Worm (Caenorhabditis elegans) whole organism, early embryonic: ENCODE results near the gene mnat-1.

Experiments
- B0310.2 ChIP-seq: sonication (generic microtip); optimal IDR thresholded peaks from 2 replicates; lab custom pipeline; 2016; ENCODE audit warnings: mild to moderate bottlenecking, missing genetic modification characterization, missing compliant biosample characterization
- F13C5.2 ChIP-seq: sonication (generic microtip); optimal IDR thresholded peaks from 2 replicates; lab custom pipeline; 2017; ENCODE audit warnings: mild to moderate bottlenecking, missing genetic modification characterization, inconsistent platforms, missing compliant biosample characterization
- aly-1 ChIP-seq: sonication (generic microtip); optimal IDR thresholded peaks from 2 replicates; lab custom pipeline; 2016; ENCODE audit warnings: missing genetic modification characterization, missing compliant biosample characterization
- ama-1 ChIP-seq: fragments of 150-350 bp; optimal IDR thresholded peaks from 2 replicates; lab custom pipeline; 2014
- ceh-13 ChIP-seq: fragments of 200-800 bp; sonication (Bioruptor generic); optimal IDR thresholded peaks from 2 replicates; lab custom pipeline; 2018; ENCODE audit warnings: mild to moderate bottlenecking, missing genetic modification characterization, missing compliant biosample characterization
- ceh-36 ChIP-seq: sonication (generic microtip); optimal IDR thresholded peaks from 2 replicates; lab custom pipeline; 2016; ENCODE audit warnings: missing genetic modification characterization, inconsistent platforms, missing compliant biosample characterization
- ets-7 ChIP-seq: sonication (generic microtip); optimal IDR thresholded peaks from 2 replicates; lab custom pipeline; 2016; ENCODE audit warnings: missing genotype, missing genetic modification characterization, missing compliant biosample characterization
- flt-1 ChIP-seq: fragments of 200-800 bp; sonication (Bioruptor generic); IDR thresholded peaks from 2 replicates; pipeline ENCODE4 v1.3.6; 2022; ENCODE audit warnings: missing genetic modification characterization, missing compliant biosample characterization
- hmbx-1 ChIP-seq: sonication (generic microtip); optimal IDR thresholded peaks from 2 replicates; lab custom pipeline; 2016; ENCODE audit warnings: mild to moderate bottlenecking, missing genetic modification characterization, missing compliant biosample characterization
- hmg-4 ChIP-seq: fragments of 200-800 bp; sonication (Bioruptor generic); optimal IDR thresholded peaks from 2 replicates; lab custom pipeline; 2018; ENCODE audit warnings: mild to moderate bottlenecking, missing genetic modification characterization, missing compliant biosample characterization
- hnd-1 ChIP-seq: sonication (generic microtip); optimal IDR thresholded peaks from 2 replicates; lab custom pipeline; 2016; ENCODE audit warnings: missing genetic modification characterization, missing compliant biosample characterization
- pes-1 ChIP-seq: fragments of 200-800 bp; sonication (Bioruptor generic); IDR thresholded peaks from 2 replicates; pipeline ENCODE4 v1.3.6; 2022; ENCODE audit warnings: missing genetic modification reagents, missing genetic modification characterization, missing compliant biosample characterization
- scrt-1 ChIP-seq: fragments of 200-800 bp; sonication (Bioruptor generic); IDR thresholded peaks from 2 replicates; pipeline ENCODE4 v1.3.6; 2022; ENCODE audit warnings: missing genetic modification characterization, missing compliant biosample characterization
- sea-1 ChIP-seq: fragments of 200-800 bp; sonication (Bioruptor generic); conservative IDR thresholded peaks from 2 replicates; pipeline ENCODE4 v1.3.6; 2022; ENCODE audit warnings: missing genetic modification characterization, missing compliant biosample characterization
- tbx-11 ChIP-seq: fragments of 200-800 bp; sonication (Bioruptor generic); IDR thresholded peaks from 2 replicates; pipeline ENCODE4 v1.3.6; 2022; ENCODE audit warnings: missing genetic modification characterization, missing compliant biosample characterization
- tbx-37 ChIP-seq: fragments of 200-800 bp; sonication (Bioruptor generic); conservative IDR thresholded peaks from 2 replicates; pipeline ENCODE4 v1.3.6; 2022; ENCODE audit warnings: missing genetic modification reagents, missing genetic modification characterization, missing compliant biosample characterization
- tra-4 ChIP-seq: sonication (generic microtip); optimal IDR thresholded peaks from 2 replicates; lab custom pipeline; 2017; ENCODE audit warnings: missing genetic modification characterization, missing compliant biosample characterization

The mnat-1 gene

ce11 chrII:2455931-2456576, 22.4 kb downstream of the mnat-1 start:
- TF ChIP-seq hnd-1 (tag; lab: Kevin White, UChicago) (no peak), pes-1 (GFP tag; lab: Robert Waterston, UW) (no peak), ama-1 (no peak), ceh-36 (tag; lab: Kevin White, UChicago) (no peak), ceh-13 (GFP tag; lab: Kevin White, UChicago) (no peak), hmbx-1 (no peak), flt-1 (GFP tag; lab: Robert Waterston, UW) (no peak), tra-4 (tag; lab: Kevin White, UChicago) (no peak), B0310.2 (tag; lab: Kevin White, UChicago) (no peak), hmg-4 (no peak), scrt-1 (GFP tag; lab: Robert Waterston, UW) (no peak), tbx-11 (GFP tag; lab: Robert Waterston, UW) (no peak), F13C5.2 (tag; lab: Kevin White, UChicago) (no peak), aly-1 (tag; lab: Kevin White, UChicago) (no peak)

ce11 chrII:2454822-2455221, 23.6 kb downstream of the mnat-1 start:
- no peak for TF ChIP-seq tra-4 (tag; lab: Kevin White, UChicago)
- TF ChIP-seq hmg-4: no peak
- TF ChIP-seq ceh-36 (tag; lab: Kevin White, UChicago): no peak
- no peak for TF ChIP-seq tbx-11 (GFP tag; lab: Robert Waterston, UW)
- TF ChIP-seq ama-1: no peak
- TF ChIP-seq tbx-37 (GFP tag; lab: Robert Waterston, UW): no peak
- no peak for TF ChIP-seq scrt-1 (GFP tag; lab: Robert Waterston, UW)
- TF ChIP-seq hmbx-1: no peak
- TF ChIP-seq aly-1 (tag; lab: Kevin White, UChicago): no peak
- no peak for TF ChIP-seq ets-7 (tag; lab: Kevin White, UChicago)
- no peak for TF ChIP-seq B0310.2 (tag; lab: Kevin White, UChicago)
- no peak for TF ChIP-seq flt-1 (GFP tag; lab: Robert Waterston, UW)
- TF ChIP-seq F13C5.2 (tag; lab: Kevin White, UChicago): no peak
- TF ChIP-seq ceh-13 (GFP tag; lab: Kevin White, UChicago): no peak

ce11 chrII:2452492-2452891, 26.0 kb downstream of the mnat-1 start:
- TF ChIP-seq B0310.2 (tag; lab: Kevin White, UChicago) (no peak), ama-1 (peak; percentile 75)

ce11 chrII:2450990-2451389, 27.5 kb downstream of the mnat-1 start:
- no peak for TF ChIP-seq scrt-1 (GFP tag; lab: Robert Waterston, UW)
- no peak for TF ChIP-seq ceh-13 (GFP tag; lab: Kevin White, UChicago)
- peak; percentile 58; the same call in 1 of the 2 replicates for TF ChIP-seq pes-1 (GFP tag; lab: Robert Waterston, UW)
- TF ChIP-seq sea-1 (GFP tag; lab: Robert Waterston, UW): no peak
- no peak for TF ChIP-seq hmbx-1
- no peak for TF ChIP-seq ceh-36 (tag; lab: Kevin White, UChicago)
- peak; percentile 31; the same call in 1 of the 2 replicates for TF ChIP-seq tbx-37 (GFP tag; lab: Robert Waterston, UW)
- TF ChIP-seq B0310.2 (tag; lab: Kevin White, UChicago): no peak
- no peak for TF ChIP-seq hnd-1 (tag; lab: Kevin White, UChicago)

- TF ChIP-seq hmg-4 (no peak), F13C5.2 (tag; lab: Kevin White, UChicago) (no peak), ama-1 (no peak), tbx-37 (GFP tag; lab: Robert Waterston, UW) (no peak), pes-1 (GFP tag; lab: Robert Waterston, UW) (no peak), ets-7 (tag; lab: Kevin White, UChicago) (no peak), scrt-1 (GFP tag; lab: Robert Waterston, UW) (no peak), B0310.2 (tag; lab: Kevin White, UChicago) (no peak), flt-1 (GFP tag; lab: Robert Waterston, UW) (no peak), tbx-11 (GFP tag; lab: Robert Waterston, UW) (no peak), sea-1 (GFP tag; lab: Robert Waterston, UW) (no peak)
Observed at ce11 chrII:2446727-2447126, 31.7 kb downstream of the mnat-1 start.

- TF ChIP-seq hmbx-1 (no peak), B0310.2 (tag; lab: Kevin White, UChicago) (no peak), ceh-13 (GFP tag; lab: Kevin White, UChicago) (no peak), flt-1 (GFP tag; lab: Robert Waterston, UW) (no peak), tra-4 (tag; lab: Kevin White, UChicago) (no peak), hnd-1 (tag; lab: Kevin White, UChicago) (no peak), scrt-1 (GFP tag; lab: Robert Waterston, UW) (no peak), sea-1 (GFP tag; lab: Robert Waterston, UW) (no peak), ama-1 (no peak), hmg-4 (no peak), F13C5.2 (tag; lab: Kevin White, UChicago) (no peak)
Observed at ce11 chrII:2445164-2445563, 33.3 kb downstream of the mnat-1 start.

- TF ChIP-seq tra-4 (tag; lab: Kevin White, UChicago): no peak
Observed at ce11 chrII:2442979-2443378, 35.5 kb downstream of the mnat-1 start, which contains the start of gene vab-19. vab-19 (plus strand) TSS chrII:2443279.

ce11 chrII:2442243-2442642, 36.2 kb downstream of the mnat-1 start:
- TF ChIP-seq ama-1: no peak
- no peak for TF ChIP-seq pes-1 (GFP tag; lab: Robert Waterston, UW)
- TF ChIP-seq scrt-1 (GFP tag; lab: Robert Waterston, UW): no peak
- TF ChIP-seq ets-7 (tag; lab: Kevin White, UChicago): no peak
- no peak for TF ChIP-seq hmg-4
- no peak for TF ChIP-seq B0310.2 (tag; lab: Kevin White, UChicago)
- TF ChIP-seq tra-4 (tag; lab: Kevin White, UChicago): no peak
- no peak for TF ChIP-seq ceh-13 (GFP tag; lab: Kevin White, UChicago)
- no peak for TF ChIP-seq ceh-36 (tag; lab: Kevin White, UChicago)
- TF ChIP-seq tbx-11 (GFP tag; lab: Robert Waterston, UW): no peak
- no peak for TF ChIP-seq F13C5.2 (tag; lab: Kevin White, UChicago)
- TF ChIP-seq aly-1 (tag; lab: Kevin White, UChicago): no peak
- no peak for TF ChIP-seq sea-1 (GFP tag; lab: Robert Waterston, UW)
- TF ChIP-seq flt-1 (GFP tag; lab: Robert Waterston, UW): no peak
